Worm (Caenorhabditis elegans): ENCODE data around the gene T16G12.10.

Gene T16G12.10

DNA sequence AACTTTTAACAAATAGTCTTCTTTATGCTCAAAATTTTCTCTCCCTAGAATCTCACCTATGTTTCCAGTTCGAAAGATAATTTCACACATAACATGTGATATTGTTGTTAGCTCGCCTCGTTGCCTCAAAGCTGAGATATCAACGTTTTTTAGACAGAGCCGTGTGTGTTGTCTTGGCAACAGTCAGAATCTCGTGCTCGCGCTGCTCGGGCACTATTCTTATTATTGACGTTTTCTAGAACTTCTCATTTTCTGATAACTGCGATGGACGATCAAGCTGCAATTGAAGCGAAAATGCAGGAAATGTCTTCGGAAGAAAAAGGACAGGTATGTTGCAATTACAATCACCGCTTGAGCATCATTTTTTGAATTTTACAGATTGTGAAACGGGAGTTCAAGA lies 20.1 kb downstream of the T16G12.10 start, which contains the start of gene xbx-3:
xbx-3 (plus strand) TSS at position 163 of the 400 bp plus-strand sequence.
- TF ChIP-seq unc-39 (tag; optimal IDR thresholded peaks at IDR 0.05) (no peak), spr-1 (tag; optimal IDR thresholded peaks at IDR 0.05) (no peak), nhr-11 (tag; optimal IDR thresholded peaks at IDR 0.05) (peak; percentile 63), zfp-2 (tag; optimal IDR thresholded peaks at IDR 0.05) (no peak)

DNA sequence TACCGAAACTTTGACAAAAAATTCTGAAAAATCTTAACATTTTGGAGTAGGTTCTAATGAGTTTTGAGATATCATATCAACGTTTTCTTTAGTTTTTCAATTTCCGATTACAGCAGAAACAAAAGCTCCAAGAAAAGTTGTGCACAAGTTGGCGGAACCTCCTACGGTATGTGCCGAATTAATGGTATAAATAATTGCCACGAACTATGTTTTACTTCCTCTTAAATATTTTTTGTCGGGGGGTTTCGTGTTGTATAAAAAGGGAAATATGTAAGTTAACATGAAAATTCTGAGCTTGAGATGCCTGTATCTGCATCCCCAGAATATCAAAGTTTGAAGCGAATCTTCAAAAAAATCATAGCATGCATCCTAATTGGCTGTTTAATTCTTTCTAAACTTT lies 22.1 kb downstream of the T16G12.10 start, which contains the start of gene M04D8.8:
M04D8.8 (plus strand) TSS at position 301 of the 400 bp plus-strand sequence.
- peak in 1 of 2 experiments; percentile 7 for TF ChIP-seq unc-62 (GFP tag; optimal IDR thresholded peaks at IDR 0.05 in 1 of 2)
- no peak for TF ChIP-seq unc-62 (tag; optimal IDR thresholded peaks at IDR 0.05)
- TF ChIP-seq mep-1 (tag; optimal IDR thresholded peaks at IDR 0.05) = no peak
- no peak for TF ChIP-seq Y75B8A.6 (GFP tag; IDR thresholded peaks at IDR 0.05)

DNA sequence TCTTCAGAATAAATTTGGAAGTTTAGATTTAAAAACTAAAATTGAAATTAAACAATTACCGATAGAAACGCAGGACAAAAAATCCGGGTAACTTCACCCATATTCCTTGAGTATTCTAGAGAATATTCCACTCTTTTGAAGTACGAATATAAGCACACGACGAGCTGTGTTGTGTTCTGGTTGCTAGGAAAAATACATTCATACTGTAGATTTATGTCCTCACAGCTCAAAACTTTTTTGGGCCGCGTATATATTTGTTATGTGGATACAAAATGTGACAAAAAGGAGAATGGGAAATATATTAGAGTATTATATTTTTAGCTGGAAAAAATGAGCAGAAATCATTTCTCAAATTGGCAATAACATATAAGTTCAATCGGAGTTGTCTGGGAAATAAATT lies 22.7 kb downstream of the T16G12.10 start, which contains the start of gene M04D8.5:
M04D8.5 (minus strand) TSS at position 101 of the 400 bp plus-strand sequence.
- TF ChIP-seq egl-27 (tag; optimal IDR thresholded peaks at IDR 0.05) = no peak
- TF ChIP-seq hif-1 (tag; optimal IDR thresholded peaks at IDR 0.05) = no peak
- TF ChIP-seq ctbp-1 (GFP tag; IDR thresholded peaks at IDR 0.05) = no peak
- no peak for TF ChIP-seq pha-4 (GFP tag; IDR thresholded peaks at IDR 0.05)
- no peak for TF ChIP-seq pha-4 (tag; optimal IDR thresholded peaks at IDR 0.05)
- no peak for TF ChIP-seq ceh-28 (tag; optimal IDR thresholded peaks at IDR 0.05)
- no peak for TF ChIP-seq rbr-2 (tag; optimal IDR thresholded peaks at IDR 0.05)
- no peak for TF ChIP-seq mep-1 (tag; optimal IDR thresholded peaks at IDR 0.05)
- no peak for TF ChIP-seq zip-11 (GFP tag; IDR thresholded peaks at IDR 0.05)
- no peak for TF ChIP-seq mes-2 (tag; optimal IDR thresholded peaks at IDR 0.05; ENCODE audit: poor library complexity, severe bottlenecking)
- TF ChIP-seq daf-19 (GFP tag; conservative IDR thresholded peaks at IDR 0.05) = no peak
- TF ChIP-seq dmd-6 (GFP tag; IDR thresholded peaks at IDR 0.05) = no peak
- no peak for TF ChIP-seq lin-1 (GFP tag; IDR thresholded peaks at IDR 0.05)

DNA sequence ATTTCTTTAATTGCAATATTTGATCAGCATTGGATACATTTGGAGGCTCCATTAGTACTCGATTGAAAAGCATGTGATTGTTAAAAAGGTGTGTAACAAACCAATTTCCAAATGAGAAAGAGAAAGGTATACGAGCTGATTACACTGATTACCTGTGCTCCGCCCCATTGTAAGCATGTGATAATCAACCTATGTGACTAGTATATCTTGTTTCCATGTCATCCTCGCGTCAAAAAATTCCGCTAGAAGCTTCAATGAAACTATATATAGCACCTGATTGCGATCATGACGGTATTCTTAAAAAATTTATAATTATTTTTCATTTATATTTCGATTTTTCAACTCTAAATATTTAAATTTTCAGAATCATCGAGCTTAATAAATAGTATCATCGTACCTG lies 25.4 kb downstream of the T16G12.10 start, which contains the start of gene M04D8.4:
M04D8.4 (minus strand) TSS at position 101 of the 400 bp plus-strand sequence.
- TF ChIP-seq egl-27 (tag; optimal IDR thresholded peaks at IDR 0.05) (no peak), R02D3.7 (tag; optimal IDR thresholded peaks at IDR 0.05) (no peak), ceh-32 (tag; optimal IDR thresholded peaks at IDR 0.05; ENCODE audit: poor library complexity) (no peak), mep-1 (tag; optimal IDR thresholded peaks at IDR 0.05) (no peak), lin-29 (GFP tag; IDR thresholded peaks at IDR 0.05) (no peak), zfp-3 (GFP tag; conservative IDR thresholded peaks at IDR 0.05) (no peak), nhr-102 (tag; optimal IDR thresholded peaks at IDR 0.05) (no peak), snpc-4 (tag; optimal IDR thresholded peaks at IDR 0.05) (no peak), ztf-7 (tag; optimal IDR thresholded peaks at IDR 0.05) (no peak), aly-2 (tag; optimal IDR thresholded peaks at IDR 0.05) (no peak), daf-8 (GFP tag; IDR thresholded peaks at IDR 0.05) (no peak), nhr-41 (GFP tag; IDR thresholded peaks at IDR 0.05) (no peak), ceh-28 (tag; optimal IDR thresholded peaks at IDR 0.05) (no peak), daf-16 (GFP tag; optimal IDR thresholded peaks at IDR 0.05) (no peak), daf-16 (tag; optimal IDR thresholded peaks at IDR 0.05) (no peak), ceh-20 (GFP tag; IDR thresholded peaks at IDR 0.05) (no peak), tag-97 (GFP tag; IDR thresholded peaks at IDR 0.05) (no peak), Y48G9A.11 (GFP tag; IDR thresholded peaks at IDR 0.05) (no peak), nhr-48 (tag; optimal IDR thresholded peaks at IDR 0.05) (no peak)
